Fruit fly (Drosophila melanogaster): ENCODE measurements around the gene bwa.

DNA sequence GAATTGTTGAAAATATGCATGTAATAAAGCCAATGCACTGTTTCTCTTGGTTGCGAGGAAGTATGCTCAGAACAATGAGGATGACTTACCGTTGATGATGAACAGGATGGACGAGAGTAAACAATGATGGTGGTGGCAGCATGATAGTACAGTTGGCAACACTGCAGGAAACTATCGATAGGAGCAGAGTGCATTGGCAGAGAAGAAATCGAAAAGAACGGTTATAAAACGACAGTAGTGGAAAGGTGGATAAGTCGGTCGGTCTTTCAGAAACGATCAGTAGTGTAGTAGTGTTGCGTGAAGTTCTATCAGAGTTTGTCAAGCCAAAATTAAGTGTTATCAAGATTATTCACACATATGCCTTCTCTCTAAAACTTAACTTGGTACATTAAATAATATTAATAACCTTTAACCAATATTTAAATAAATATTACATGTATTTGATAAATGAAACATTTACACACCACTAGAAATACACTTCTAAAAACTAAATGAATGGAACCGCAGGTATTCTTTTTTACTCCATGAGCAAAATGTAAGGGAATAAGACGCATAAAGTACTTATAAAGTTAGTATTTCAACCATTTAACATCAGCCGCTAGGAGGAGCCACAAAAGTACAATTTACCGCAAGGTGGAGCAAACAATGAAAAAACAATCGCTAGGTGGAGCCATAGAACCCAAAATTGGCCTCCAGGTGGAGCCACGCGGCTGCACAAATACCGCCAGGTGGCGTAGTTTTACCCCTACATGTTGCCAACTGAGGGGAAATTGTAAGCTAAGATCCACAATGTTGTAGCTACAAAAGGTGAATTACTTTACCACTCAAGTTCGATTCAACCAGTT lies 54.4 kb downstream of the bwa start:
- TF ChIP-seq CG5204 (GFP tag; optimal IDR thresholded peaks at IDR 0.05) (peak; percentile 68), Hr96 (GFP tag; optimal IDR thresholded peaks at IDR 0.05) (peak; percentile 82), CG12768 (GFP tag; optimal IDR thresholded peaks at IDR 0.05) (no peak), kay (GFP tag; ENCODE audit: borderline replicate concordance) (no peak), CG1620 (GFP tag; optimal IDR thresholded peaks at IDR 0.05) (peak; percentile 89), CG33017 (tag; optimal IDR thresholded peaks at IDR 0.05) (peak; percentile 35), toe (GFP tag; optimal IDR thresholded peaks at IDR 0.05) (peak; percentile 80), bab1 (GFP tag; optimal IDR thresholded peaks at IDR 0.05) (peak; percentile 67), tj (GFP tag; optimal IDR thresholded peaks at IDR 0.05) (peak; percentile 25), ovo (GFP tag; optimal IDR thresholded peaks at IDR 0.05) (peak; percentile 60), pad (GFP tag; optimal IDR thresholded peaks at IDR 0.05) (peak; percentile 100), Crg-1 (GFP tag; optimal IDR thresholded peaks at IDR 0.05) (peak; percentile 74)

Measured in whole organism, adult.